Fruit fly (Drosophila melanogaster) whole organism, embryonic: Measurements from ENCODE around the gene dhd.

Experiments
- Aef1 ChIP-seq: fragments of 200-800 bp; sonication (Bioruptor generic); IDR thresholded peaks from 3 replicates; pipeline ENCODE4 v1.3.6; 2022; ENCODE audit warnings: missing biosample characterization, missing genetic modification characterization
- Atf-2 ChIP-seq: fragments of 200-800 bp; sonication (Bioruptor generic); optimal IDR thresholded peaks from 2 replicates; lab custom pipeline; 2016; ENCODE audit warnings: missing biosample characterization, missing genetic modification characterization
- BEAF-32 ChIP-seq: fragments of 200-800 bp; sonication (Bioruptor generic); optimal IDR thresholded peaks from 3 replicates; lab custom pipeline; 2017; ENCODE audit warnings: missing biosample characterization, missing genetic modification characterization, mild to moderate bottlenecking, moderate library complexity, missing genetic modification reagents
- Bteb2 ChIP-seq: fragments of 200-800 bp; sonication (Bioruptor generic); optimal IDR thresholded peaks from 2 replicates; lab custom pipeline; 2016; ENCODE audit warnings: missing biosample characterization, missing genetic modification characterization
- CG10267 ChIP-seq: fragments of 200-800 bp; sonication (Bioruptor generic); optimal IDR thresholded peaks from 2 replicates; lab custom pipeline; 2018; ENCODE audit warnings: missing biosample characterization, mild to moderate bottlenecking, missing genetic modification characterization, moderate library complexity
- CG10565 ChIP-seq: fragments of 200-800 bp; sonication (Bioruptor generic); optimal IDR thresholded peaks from 3 replicates; lab custom pipeline; 2016; ENCODE audit warnings: missing biosample characterization, mild to moderate bottlenecking, missing genetic modification characterization
- CG12391 ChIP-seq: fragments of 200-800 bp; sonication (Bioruptor generic); optimal IDR thresholded peaks from 3 replicates; lab custom pipeline; 2018; ENCODE audit warnings: missing biosample characterization, mild to moderate bottlenecking, missing genetic modification characterization, moderate library complexity
- CG14014 ChIP-seq: fragments of 200-800 bp; sonication (Bioruptor generic); IDR thresholded peaks from 2 replicates; pipeline ENCODE4 v1.3.6; 2022; ENCODE audit warnings: missing biosample characterization, missing genetic modification characterization
- CG14860 ChIP-seq: fragments of 200-800 bp; sonication (Bioruptor generic); IDR thresholded peaks from 3 replicates; pipeline ENCODE4 v1.3.6; 2022; ENCODE audit warnings: missing biosample characterization, missing genetic modification characterization; ENCODE audit not compliant: partially characterized antibody
- CG15601 ChIP-seq: fragments of 200-800 bp; sonication (Bioruptor generic); optimal IDR thresholded peaks from 3 replicates; lab custom pipeline; 2019; ENCODE audit warnings: missing biosample characterization, mild to moderate bottlenecking, missing genetic modification characterization, moderate library complexity
- CG17328 ChIP-seq: fragments of 200-800 bp; sonication (Bioruptor generic); IDR thresholded peaks from 2 replicates; pipeline ENCODE4 v1.3.6; 2022; ENCODE audit warnings: missing biosample characterization, missing genetic modification characterization
- CG17612 ChIP-seq: fragments of 200-800 bp; sonication (Bioruptor generic); IDR thresholded peaks from 2 replicates; pipeline ENCODE4 v1.3.6; 2022; ENCODE audit warnings: missing biosample characterization, missing genetic modification characterization
- CG33213 ChIP-seq: fragments of 200-800 bp; sonication (Bioruptor generic); optimal IDR thresholded peaks from 3 replicates; lab custom pipeline; 2016; ENCODE audit warnings: missing biosample characterization, missing genetic modification characterization
- CG34422 ChIP-seq: fragments of 200-800 bp; sonication (Bioruptor generic); IDR thresholded peaks from 3 replicates; pipeline ENCODE4 v1.3.6; 2022; ENCODE audit warnings: missing biosample characterization, missing genetic modification characterization
- CG3995 ChIP-seq: fragments of 200-800 bp; sonication (Bioruptor generic); optimal IDR thresholded peaks from 3 replicates; lab custom pipeline; 2016; ENCODE audit warnings: missing biosample characterization, missing genetic modification characterization
- CG4360 ChIP-seq: fragments of 200-800 bp; sonication (Bioruptor generic); IDR thresholded peaks from 2 replicates; pipeline ENCODE4 v1.3.6; 2022; ENCODE audit warnings: missing biosample characterization, missing genetic modification characterization
- CG9609 ChIP-seq: fragments of 200-800 bp; sonication (Bioruptor generic); optimal IDR thresholded peaks from 3 replicates; lab custom pipeline; 2016; ENCODE audit warnings: missing biosample characterization, missing genetic modification characterization
- Dll ChIP-seq: fragments of 200-800 bp; sonication (Bioruptor generic); IDR thresholded peaks from 4 replicates; pipeline ENCODE4 v1.3.6; 2022; ENCODE audit warnings: missing biosample characterization, missing genetic modification characterization; ENCODE audit not compliant: partially characterized antibody
- Doc3 ChIP-seq: fragments of 200-800 bp; sonication (Bioruptor generic); IDR thresholded peaks from 3 replicates; pipeline ENCODE4 v1.3.6; 2022; ENCODE audit warnings: missing biosample characterization, missing genetic modification characterization; ENCODE audit not compliant: partially characterized antibody
- Dp ChIP-seq: fragments of 200-800 bp; sonication (Bioruptor generic); optimal IDR thresholded peaks from 2 replicates; lab custom pipeline; 2018; ENCODE audit warnings: missing biosample characterization, mild to moderate bottlenecking, missing genetic modification characterization, moderate library complexity
- HLH54F ChIP-seq: fragments of 200-800 bp; sonication (Bioruptor generic); optimal IDR thresholded peaks from 3 replicates; lab custom pipeline; 2016; ENCODE audit warnings: missing biosample characterization, missing genetic modification characterization
- HmgD ChIP-seq: fragments of 200-800 bp; sonication (Bioruptor generic); optimal IDR thresholded peaks from 3 replicates; lab custom pipeline; 2016; ENCODE audit warnings: missing biosample characterization, missing genetic modification characterization
- HmgZ ChIP-seq: fragments of 200-800 bp; sonication (Bioruptor generic); optimal IDR thresholded peaks from 2 replicates; lab custom pipeline; 2018; ENCODE audit warnings: missing biosample characterization, mild to moderate bottlenecking, missing genetic modification characterization
- Side ChIP-seq: fragments of 200-800 bp; sonication (Bioruptor generic); optimal IDR thresholded peaks from 2 replicates; lab custom pipeline; 2016; ENCODE audit warnings: missing biosample characterization, missing genetic modification characterization
- Sox102F ChIP-seq: fragments of 200-800 bp; sonication (Bioruptor generic); optimal IDR thresholded peaks from 2 replicates; lab custom pipeline; 2018; ENCODE audit warnings: missing biosample characterization, mild to moderate bottlenecking, missing genetic modification characterization, moderate library complexity
- Sry-δ ChIP-seq: fragments of 200-800 bp; sonication (Bioruptor generic); optimal IDR thresholded peaks from 2 replicates; lab custom pipeline; 2016; ENCODE audit warnings: missing biosample characterization, missing genetic modification characterization
- Stat92E ChIP-seq, 3 experiments: fragments of >200 bp in 2 of 3; fragments of 200-800 bp in 1 of 3; sonication (Bioruptor generic) in 1 of 3; optimal IDR thresholded peaks; 2 replicates each; lab custom pipeline; 2017 to 2019; ENCODE audit warnings: missing biosample characterization in 3 of 3, missing genetic modification characterization in 3 of 3, mild to moderate bottlenecking in 1 of 3, moderate library complexity in 1 of 3
- Xrp1 ChIP-seq: fragments of 200-800 bp; sonication (Bioruptor generic); IDR thresholded peaks from 2 replicates; pipeline ENCODE4 v1.3.6; 2022; ENCODE audit warnings: missing biosample characterization, missing genetic modification characterization
- az2 ChIP-seq: fragments of 200-800 bp; sonication (Bioruptor generic); optimal IDR thresholded peaks from 3 replicates; lab custom pipeline; 2016; ENCODE audit warnings: missing biosample characterization, missing genetic modification characterization
- caup ChIP-seq: fragments of 200-800 bp; sonication (Bioruptor generic); optimal IDR thresholded peaks from 3 replicates; lab custom pipeline; 2017; ENCODE audit warnings: missing biosample characterization, mild to moderate bottlenecking, missing genetic modification characterization, moderate library complexity; ENCODE audit not compliant: severe bottlenecking
- corto ChIP-seq: fragments of 200-800 bp; sonication (Bioruptor generic); optimal IDR thresholded peaks from 2 replicates; lab custom pipeline; 2016; ENCODE audit warnings: missing biosample characterization, mild to moderate bottlenecking, missing genetic modification characterization, moderate library complexity
- dati ChIP-seq: fragments of 200-800 bp; sonication (Bioruptor generic); IDR thresholded peaks from 2 replicates; pipeline ENCODE4 v1.3.6; 2022; ENCODE audit warnings: missing biosample characterization, missing genetic modification characterization
- dm ChIP-seq: fragments of 200-800 bp; sonication (Bioruptor generic); optimal IDR thresholded peaks from 3 replicates; lab custom pipeline; 2016; ENCODE audit warnings: missing biosample characterization, missing genetic modification characterization
- en ChIP-seq: fragments of 200-800 bp; sonication (Bioruptor generic); optimal IDR thresholded peaks from 2 replicates; lab custom pipeline; 2016; ENCODE audit warnings: missing biosample characterization, missing genetic modification characterization
- ftz-f1 ChIP-seq: fragments of 200-800 bp; sonication (Bioruptor generic); optimal IDR thresholded peaks from 2 replicates; lab custom pipeline; 2016; ENCODE audit warnings: missing biosample characterization, missing genetic modification characterization
- fu2 ChIP-seq: fragments of 200-800 bp; sonication (Bioruptor generic); optimal IDR thresholded peaks from 2 replicates; lab custom pipeline; 2016; ENCODE audit warnings: missing biosample characterization, missing genetic modification characterization
- hbn ChIP-seq: fragments of 200-800 bp; sonication (Bioruptor generic); IDR thresholded peaks from 2 replicates; pipeline ENCODE4 v1.3.6; 2022; ENCODE audit warnings: missing biosample characterization, missing genetic modification characterization; ENCODE audit not compliant: partially characterized antibody
- hkb ChIP-seq, 2 experiments: fragments of 200-800 bp in 1 of 2; fragments of >200 bp in 1 of 2; sonication (Bioruptor generic) in 1 of 2; IDR thresholded peaks in 1 of 2; optimal IDR thresholded peaks in 1 of 2; 2 replicates each; pipeline versions ENCODE4 v1.3.6 to Lab custom; 2017 to 2022; ENCODE audit warnings: missing biosample characterization in 1 of 2, missing genetic modification characterization in 1 of 2
- lola ChIP-seq, 3 experiments: fragments of >200 bp in 2 of 3; fragments of 200-800 bp in 1 of 3; sonication (Bioruptor generic) in 1 of 3; optimal IDR thresholded peaks; 2 replicates each; lab custom pipeline; 2017 to 2019; ENCODE audit warnings: missing biosample characterization in 3 of 3, missing genetic modification characterization in 3 of 3, mild to moderate bottlenecking in 1 of 3, moderate library complexity in 1 of 3
- mld ChIP-seq: fragments of 200-800 bp; sonication (Bioruptor generic); IDR thresholded peaks from 3 replicates; pipeline ENCODE4 v1.3.6; 2022; ENCODE audit warnings: missing biosample characterization, missing genetic modification characterization; ENCODE audit not compliant: partially characterized antibody
- onecut ChIP-seq: fragments of 200-800 bp; sonication (Bioruptor generic); IDR thresholded peaks from 2 replicates; pipeline ENCODE4 v1.3.6; 2022; ENCODE audit warnings: missing biosample characterization, missing genetic modification characterization
- pan ChIP-seq, 4 experiments: fragments of >200 bp in 3 of 4; fragments of 200-800 bp in 1 of 4; sonication (Bioruptor generic) in 1 of 4; optimal IDR thresholded peaks in 3 of 4; IDR thresholded peaks in 1 of 4; 2 replicates each; pipeline versions ENCODE4 v1.3.6 to Lab custom; 2017 to 2022; ENCODE audit warnings: missing biosample characterization in 2 of 4, missing genetic modification characterization in 2 of 4, mixed read lengths in 1 of 4
- salm ChIP-seq: fragments of 200-800 bp; sonication (Bioruptor generic); optimal IDR thresholded peaks from 2 replicates; lab custom pipeline; 2018; ENCODE audit warnings: missing biosample characterization, mild to moderate bottlenecking, missing genetic modification characterization
- slbo ChIP-seq: fragments of 200-800 bp; sonication (Bioruptor generic); IDR thresholded peaks from 2 replicates; pipeline ENCODE4 v1.3.6; 2022; ENCODE audit warnings: missing biosample characterization, missing genetic modification characterization
- tin ChIP-seq: fragments of 200-800 bp; sonication (Bioruptor generic); optimal IDR thresholded peaks from 3 replicates; lab custom pipeline; 2016; ENCODE audit warnings: missing biosample characterization, missing genetic modification characterization
- tx ChIP-seq: fragments of 200-800 bp; sonication (Bioruptor generic); optimal IDR thresholded peaks from 2 replicates; lab custom pipeline; 2016; ENCODE audit warnings: missing biosample characterization, missing genetic modification characterization
- unpg ChIP-seq: fragments of 200-800 bp; sonication (Bioruptor generic); optimal IDR thresholded peaks from 3 replicates; lab custom pipeline; 2018; ENCODE audit warnings: missing biosample characterization, mild to moderate bottlenecking, missing genetic modification characterization, moderate library complexity
- zen2 ChIP-seq: fragments of 200-800 bp; sonication (Bioruptor generic); IDR thresholded peaks from 3 replicates; pipeline ENCODE4 v1.3.6; 2022; ENCODE audit warnings: missing biosample characterization, missing genetic modification characterization; ENCODE audit not compliant: partially characterized antibody

The dhd gene

dm6 chrX:5308963-5309362 is 3.0 kb upstream of the dhd start, which contains the start of the genes Cdk7 and snf (continued):
- TF ChIP-seq Side (peak; percentile 53), caup (GFP tag; lab: Kevin White, UChicago) (peak; percentile 6), tx (GFP tag; lab: Kevin White, UChicago) (peak; percentile 18), corto (GFP tag; lab: Kevin White, UChicago) (no peak), zen2 (peak; percentile 59; the same call in 1 of the 3 replicates), Xrp1 (0 out of 2 replicates have a peak, but pooled peaks have one; percentile 7), lola (GFP tag; optimal IDR thresholded peaks at IDR 0.05; lab: Kevin White, UChicago) (no peak), Bteb2 (peak; percentile 42), CG14014 (no peak), CG10565 (no peak), Aef1 (no peak), CG15601 (tag; lab: Kevin White, UChicago) (peak; percentile 20), en (GFP tag; lab: Kevin White, UChicago) (no peak), ftz-f1 (peak; percentile 25), Atf-2 (GFP tag; lab: Kevin White, UChicago) (peak; percentile 2), CG33213 (peak; percentile 60), Sry-δ (GFP tag; lab: Kevin White, UChicago) (peak; percentile 90), az2 (GFP tag; lab: Kevin White, UChicago) (peak; percentile 34), salm (tag; lab: Kevin White, UChicago) (no peak), CG17328 (GFP tag; lab: Robert Waterston, UW) (no peak), CG17612 (GFP tag; lab: Robert Waterston, UW) (no peak), CG12391 (tag; lab: Kevin White, UChicago) (peak; percentile 51), Stat92E (GFP tag; optimal IDR thresholded peaks at IDR 0.05; lab: Kevin White, UChicago) (no peak), CG4360 (GFP tag; lab: Robert Waterston, UW) (no peak), fu2 (GFP tag; lab: Kevin White, UChicago) (peak; percentile 49), tin (GFP tag; lab: Kevin White, UChicago) (peak; percentile 30), hkb (optimal IDR thresholded peaks at IDR 0.05; lab: Kevin White, UChicago) (no peak), hkb (GFP tag; IDR thresholded peaks at IDR 0.05; lab: Robert Waterston, UW) (no peak), unpg (GFP tag; lab: Kevin White, UChicago) (no peak), HmgD (peak; percentile 54), HLH54F (GFP tag; lab: Kevin White, UChicago) (peak; percentile 47), CG3995 (GFP tag; lab: Kevin White, UChicago) (peak; percentile 27), BEAF-32 (GFP tag; lab: Kevin White, UChicago) (peak; percentile 88), CG10267 (tag; lab: Kevin White, UChicago) (peak; percentile 96), onecut (GFP tag; lab: Robert Waterston, UW) (no peak), CG14860 (GFP tag; lab: Robert Waterston, UW) (peak; percentile 87; the same call in 2 of the 3 replicates), slbo (GFP tag; lab: Robert Waterston, UW) (peak; percentile 47; the same call in 1 of the 2 replicates), Sox102F (GFP tag; lab: Kevin White, UChicago) (peak; percentile 16), HmgZ (tag; lab: Kevin White, UChicago) (peak; percentile 49), dati (no peak), Doc3 (GFP tag; lab: Robert Waterston, UW) (peak; percentile 79), Dll (GFP tag; lab: Robert Waterston, UW) (peak; percentile 92), pan (optimal IDR thresholded peaks at IDR 0.05; lab: Kevin White, UChicago) (no peak), pan (GFP tag; optimal IDR thresholded peaks at IDR 0.05 in 1 of 2, IDR thresholded peaks at IDR 0.05 in 1 of 2) (no peak), CG9609 (GFP tag; lab: Kevin White, UChicago) (peak; percentile 30), hbn (GFP tag; lab: Robert Waterston, UW) (peak; percentile 70), Dp (peak; percentile 68), dm (GFP tag; lab: Kevin White, UChicago) (peak; percentile 58), CG34422 (0 out of 3 replicates have a peak, but pooled peaks have one; percentile 67), mld (GFP tag; lab: Robert Waterston, UW) (peak; percentile 75; the same call in 1 of the 3 replicates)
